Worm (Caenorhabditis elegans) whole organism, late embryonic: ENCODE measurements around the gene klp-4.
A peak's percentile ranks its signal among the peaks of the same experiment; 100 is the strongest.

Source experiments
- C08G9.2 ChIP-seq: sonication (generic microtip); optimal IDR thresholded peaks from 2 replicates; lab custom pipeline; 2016; ENCODE audit warnings: mild to moderate bottlenecking, missing genetic modification characterization, moderate library complexity, missing compliant biosample characterization
- C38D4.7 ChIP-seq: fragments of 200-800 bp; sonication (Bioruptor generic); optimal IDR thresholded peaks from 2 replicates; lab custom pipeline; 2018; ENCODE audit warnings: mild to moderate bottlenecking, missing genetic modification characterization, moderate library complexity, missing compliant biosample characterization
- K09A11.1 ChIP-seq: sonication (generic microtip); optimal IDR thresholded peaks from 2 replicates; lab custom pipeline; 2017; ENCODE audit warnings: antibody characterized with exemption, mild to moderate bottlenecking, missing genetic modification characterization, missing compliant biosample characterization; ENCODE audit not compliant: insufficient read depth
- T23F11.4 ChIP-seq: fragments of 200-800 bp; sonication (Bioruptor generic); optimal IDR thresholded peaks from 2 replicates; lab custom pipeline; 2018; ENCODE audit warnings: mild to moderate bottlenecking, missing genetic modification characterization, missing compliant biosample characterization
- ama-1 ChIP-seq: fragments of 150-350 bp; optimal IDR thresholded peaks from 2 replicates; lab custom pipeline; 2014
- ceh-18 ChIP-seq: sonication (generic microtip); optimal IDR thresholded peaks from 2 replicates; lab custom pipeline; 2016; ENCODE audit warnings: missing genetic modification characterization, missing compliant biosample characterization
- ceh-19 ChIP-seq: fragments of 200-800 bp; sonication (Bioruptor generic); optimal IDR thresholded peaks from 2 replicates; lab custom pipeline; 2018; ENCODE audit warnings: mild to moderate bottlenecking, missing genetic modification characterization, missing compliant biosample characterization
- ceh-24 ChIP-seq: sonication (generic microtip); optimal IDR thresholded peaks from 2 replicates; lab custom pipeline; 2016; ENCODE audit warnings: mild to moderate bottlenecking, missing genetic modification characterization, missing compliant biosample characterization
- ceh-30 ChIP-seq: fragments of 150-350 bp; optimal IDR thresholded peaks from 2 replicates; lab custom pipeline; 2014; ENCODE audit warnings: missing biosample characterization, missing genetic modification characterization
- ceh-31 ChIP-seq: sonication (generic microtip); optimal IDR thresholded peaks from 2 replicates; lab custom pipeline; 2016; ENCODE audit warnings: missing genetic modification characterization, missing compliant biosample characterization
- ceh-34 ChIP-seq: sonication (generic microtip); optimal IDR thresholded peaks from 2 replicates; lab custom pipeline; 2016; ENCODE audit warnings: mild to moderate bottlenecking, missing genetic modification characterization, missing compliant biosample characterization
- che-1 ChIP-seq: sonication (generic microtip); optimal IDR thresholded peaks from 2 replicates; lab custom pipeline; 2016; ENCODE audit warnings: mild to moderate bottlenecking, missing genetic modification characterization, missing compliant biosample characterization
- dmd-4 ChIP-seq: sonication (generic microtip); optimal IDR thresholded peaks from 2 replicates; lab custom pipeline; 2016; ENCODE audit warnings: borderline replicate concordance, missing genetic modification characterization, missing compliant biosample characterization
- elt-2 ChIP-seq: sonication (generic microtip); optimal IDR thresholded peaks from 2 replicates; lab custom pipeline; 2016; ENCODE audit warnings: missing genetic modification reagents, missing genetic modification characterization, missing compliant biosample characterization
- elt-4 ChIP-seq: sonication (generic microtip); optimal IDR thresholded peaks from 2 replicates; lab custom pipeline; 2016; ENCODE audit warnings: missing genetic modification characterization, missing compliant biosample characterization
- ets-4 ChIP-seq: sonication (generic microtip); optimal IDR thresholded peaks from 2 replicates; lab custom pipeline; 2016; ENCODE audit warnings: missing genetic modification characterization, missing compliant biosample characterization
- fax-1 ChIP-seq: sonication (generic microtip); optimal IDR thresholded peaks from 2 replicates; lab custom pipeline; 2016; ENCODE audit warnings: missing genotype, missing genetic modification characterization, missing compliant biosample characterization
- gmeb-2 ChIP-seq: sonication (generic microtip); optimal IDR thresholded peaks from 2 replicates; lab custom pipeline; 2016; ENCODE audit warnings: missing genetic modification characterization, inconsistent platforms, missing compliant biosample characterization
- hlh-13 ChIP-seq: fragments of 200-800 bp; sonication (Bioruptor generic); optimal IDR thresholded peaks from 2 replicates; lab custom pipeline; 2018; ENCODE audit warnings: mild to moderate bottlenecking, missing genetic modification characterization, missing compliant biosample characterization
- hlh-15 ChIP-seq: sonication (generic microtip); optimal IDR thresholded peaks from 2 replicates; lab custom pipeline; 2016; ENCODE audit warnings: missing genetic modification characterization, missing compliant biosample characterization
- hlh-6 ChIP-seq: sonication (generic microtip); optimal IDR thresholded peaks from 2 replicates; lab custom pipeline; 2016; ENCODE audit warnings: missing genotype, missing genetic modification characterization, missing compliant biosample characterization
- lin-11 ChIP-seq: fragments of 200-800 bp; sonication (Bioruptor generic); optimal IDR thresholded peaks from 2 replicates; lab custom pipeline; 2018; ENCODE audit warnings: mild to moderate bottlenecking, missing genetic modification characterization, missing compliant biosample characterization
- madf-2 ChIP-seq: sonication (generic microtip); optimal IDR thresholded peaks from 2 replicates; lab custom pipeline; 2017; ENCODE audit warnings: missing genetic modification characterization, missing compliant biosample characterization
- mec-3 ChIP-seq: sonication (generic microtip); optimal IDR thresholded peaks from 2 replicates; lab custom pipeline; 2016; ENCODE audit warnings: borderline replicate concordance, missing genetic modification characterization, missing compliant biosample characterization
- odd-2 ChIP-seq: sonication (generic microtip); optimal IDR thresholded peaks from 2 replicates; lab custom pipeline; 2017; ENCODE audit warnings: antibody characterized with exemption, mild to moderate bottlenecking, missing genetic modification characterization, missing compliant biosample characterization
- pag-3 ChIP-seq: sonication (generic microtip); optimal IDR thresholded peaks from 2 replicates; lab custom pipeline; 2016; ENCODE audit warnings: missing compliant biosample characterization, missing genetic modification characterization, borderline replicate concordance
- pax-1 ChIP-seq: fragments of 150-350 bp; optimal IDR thresholded peaks from 2 replicates; lab custom pipeline; 2014; ENCODE audit warnings: missing biosample characterization, missing genetic modification characterization
- pha-4 ChIP-seq: fragments of 150-350 bp; optimal IDR thresholded peaks from 2 replicates; lab custom pipeline; 2018; ENCODE audit warnings: missing biosample characterization, missing genetic modification reagents, missing genetic modification characterization
- rnt-1 ChIP-seq: sonication (generic microtip); optimal IDR thresholded peaks from 2 replicates; lab custom pipeline; 2016; ENCODE audit warnings: missing genetic modification characterization, missing compliant biosample characterization
- sdc-2 ChIP-seq: sonication (generic microtip); optimal IDR thresholded peaks from 2 replicates; lab custom pipeline; 2016; ENCODE audit warnings: missing genotype, missing genetic modification characterization, missing compliant biosample characterization
- sox-2 ChIP-seq: fragments of 200-800 bp; sonication (Bioruptor generic); IDR thresholded peaks from 2 replicates; pipeline ENCODE4 v1.3.6; 2022; ENCODE audit warnings: missing genetic modification reagents, missing genetic modification characterization, missing compliant biosample characterization
- syd-9 ChIP-seq: sonication (generic microtip); optimal IDR thresholded peaks from 2 replicates; lab custom pipeline; 2016; ENCODE audit warnings: mild to moderate bottlenecking, missing genetic modification characterization, moderate library complexity, missing compliant biosample characterization
- ttx-3 ChIP-seq: sonication (generic microtip); optimal IDR thresholded peaks from 2 replicates; lab custom pipeline; 2016; ENCODE audit warnings: missing genetic modification reagents, missing genetic modification characterization, missing compliant biosample characterization
- unc-3 ChIP-seq, 2 experiments: fragments of 200-800 bp in 1 of 2; sonication (Bioruptor generic) in 1 of 2; sonication (generic microtip) in 1 of 2; conservative IDR thresholded peaks in 1 of 2; optimal IDR thresholded peaks in 1 of 2; 2 replicates each; pipeline versions ENCODE4 v1.3.6 to Lab custom; 2016 to 2022; ENCODE audit warnings: missing compliant biosample characterization in 2 of 2, missing genetic modification characterization in 2 of 2, missing genetic modification reagents in 1 of 2
- unc-42 ChIP-seq: sonication (generic microtip); optimal IDR thresholded peaks from 2 replicates; lab custom pipeline; 2016; ENCODE audit warnings: missing genotype, missing genetic modification characterization, missing compliant biosample characterization
- unc-86 ChIP-seq: sonication (generic microtip); optimal IDR thresholded peaks from 2 replicates; lab custom pipeline; 2016; ENCODE audit warnings: missing genetic modification characterization, missing compliant biosample characterization
- ztf-16 ChIP-seq: sonication (generic microtip); optimal IDR thresholded peaks from 2 replicates; lab custom pipeline; 2017; ENCODE audit warnings: missing genetic modification characterization, missing compliant biosample characterization

klp-4 gene

DNA sequence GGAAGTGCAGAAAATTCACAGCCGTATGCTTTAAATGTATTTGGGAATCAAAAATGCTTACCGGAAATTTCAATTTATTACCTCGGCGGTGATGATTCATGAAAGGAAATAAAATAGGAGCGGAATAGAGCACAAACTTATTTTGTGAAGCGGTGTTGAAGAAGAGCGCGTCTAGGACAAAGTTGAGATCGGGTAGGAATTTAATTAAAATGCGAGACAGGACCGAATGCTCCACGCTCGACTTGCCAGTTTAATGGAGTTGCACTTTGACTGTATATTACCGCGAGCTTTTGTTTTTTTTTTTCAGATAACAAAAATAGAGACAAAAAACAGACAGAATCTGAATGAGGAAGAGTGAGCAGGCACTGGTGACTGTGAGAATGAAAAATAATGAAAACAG, 6.1 kb upstream of the klp-4 start:
- TF ChIP-seq unc-42, result peak; percentile 63
- no peak for TF ChIP-seq hlh-13 (GFP tag; lab: Kevin White, UChicago)

DNA sequence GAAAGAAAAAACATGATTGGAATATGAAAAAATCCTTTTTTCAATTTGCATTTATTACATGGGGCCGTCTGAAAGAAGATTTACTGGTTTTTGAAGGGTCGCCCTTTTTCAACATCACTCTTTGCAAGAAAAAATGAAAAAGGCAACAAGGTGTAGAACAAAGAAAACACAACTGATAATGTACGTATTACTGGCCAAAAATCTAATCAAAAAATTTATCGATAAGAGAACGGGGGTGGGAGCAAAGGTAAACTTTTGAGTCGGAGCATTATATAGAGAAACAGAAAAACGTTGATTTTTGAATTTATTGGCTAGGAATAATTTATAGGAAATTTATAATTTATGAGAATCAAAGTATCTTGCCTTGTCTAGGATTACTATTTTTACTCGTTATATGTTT, 3.4 kb upstream of the klp-4 start:
- peak; percentile 26 for TF ChIP-seq elt-2
- no peak for TF ChIP-seq ceh-30
- TF ChIP-seq hlh-15, result no peak
- no peak for TF ChIP-seq sox-2 (GFP tag; lab: Robert Waterston, UW)
- no peak for TF ChIP-seq K09A11.1 (tag; lab: Kevin White, UChicago)

DNA sequence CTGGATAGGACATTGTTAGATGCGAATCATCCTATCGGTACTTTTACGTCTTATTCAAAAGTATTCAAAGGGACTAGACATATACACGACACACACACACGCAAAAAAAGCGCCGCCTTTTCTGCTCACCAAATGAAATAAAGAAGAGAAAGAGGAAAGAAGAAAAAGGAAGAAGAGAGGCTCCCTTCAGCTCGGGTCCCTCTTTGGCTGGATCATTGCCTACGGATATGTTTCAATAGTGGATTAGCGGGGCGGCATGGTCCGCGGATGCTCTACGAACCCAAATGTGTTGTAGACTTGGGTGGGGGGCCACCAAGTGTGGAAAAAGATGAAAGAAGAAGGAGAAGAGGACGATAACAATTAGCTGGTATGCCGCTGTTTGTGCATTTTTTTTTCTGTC, 2.9 kb upstream of the klp-4 start:
- TF ChIP-seq unc-42 (peak; percentile 91), sox-2 (GFP tag; lab: Robert Waterston, UW) (no peak), odd-2 (tag; lab: Kevin White, UChicago) (no peak)

DNA sequence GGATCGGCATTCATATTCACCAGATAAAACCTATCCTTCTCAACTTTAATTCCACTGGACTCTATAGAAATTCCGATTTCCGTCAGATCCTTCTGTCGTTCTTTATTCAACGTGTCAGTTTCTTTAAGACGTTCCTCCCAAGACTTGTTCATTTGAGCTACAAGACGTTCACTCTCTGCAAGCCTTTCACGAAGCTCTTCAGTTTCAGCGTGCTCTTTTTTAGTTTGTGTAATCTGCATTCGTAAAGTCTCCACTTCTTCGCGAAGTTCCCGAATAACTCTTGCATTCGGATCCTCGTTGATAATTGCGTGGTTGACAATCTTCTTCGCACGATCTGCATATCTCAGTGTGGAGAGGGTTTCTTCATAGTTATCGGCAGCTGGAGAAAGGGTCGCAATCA, 1.8 kb downstream of the klp-4 start:
- TF ChIP-seq C38D4.7 (GFP tag; lab: Kevin White, UChicago), result no peak
- no peak for TF ChIP-seq T23F11.4
- no peak for TF ChIP-seq ets-4 (tag; lab: Kevin White, UChicago)
- TF ChIP-seq ceh-18 (tag; lab: Kevin White, UChicago), result no peak
- no peak for TF ChIP-seq mec-3
- no peak for TF ChIP-seq syd-9 (tag; lab: Kevin White, UChicago)
- no peak for TF ChIP-seq rnt-1 (tag; lab: Kevin White, UChicago)
- TF ChIP-seq hlh-6 (tag; lab: Kevin White, UChicago), result no peak
- TF ChIP-seq ceh-34, result no peak
- TF ChIP-seq dmd-4 (tag; lab: Kevin White, UChicago), result no peak

DNA sequence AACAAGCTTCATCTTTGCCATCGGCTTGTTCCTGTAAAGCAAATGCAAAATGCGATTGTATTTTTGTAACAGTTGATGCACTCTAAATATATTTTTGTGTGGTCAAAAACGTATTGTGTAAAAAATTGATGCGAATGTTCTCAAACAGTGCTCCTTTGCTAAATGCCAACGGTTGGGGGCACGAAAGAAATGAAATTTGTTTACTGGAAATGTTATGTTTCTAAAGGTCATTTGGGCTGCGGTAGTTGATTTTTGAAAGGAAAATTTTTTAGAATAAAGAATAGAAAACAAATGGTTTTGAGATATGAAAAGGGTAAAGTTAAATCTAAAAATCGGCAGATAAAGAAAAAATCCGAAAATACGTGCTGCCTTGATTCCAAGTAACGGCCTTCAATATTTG, 8.0 kb downstream of the klp-4 start, which contains the start of gene C15C7.6:
C15C7.6 (minus strand) TSS at position 101 of the 400 bp plus-strand sequence.
- TF ChIP-seq unc-86 (tag; lab: Kevin White, UChicago) (no peak), hlh-15 (no peak), C08G9.2 (tag; lab: Kevin White, UChicago) (no peak), ttx-3 (no peak), rnt-1 (tag; lab: Kevin White, UChicago) (no peak), fax-1 (tag; lab: Kevin White, UChicago) (no peak), T23F11.4 (no peak), che-1 (tag; lab: Kevin White, UChicago) (no peak), ama-1 (no peak), sdc-2 (tag; lab: Kevin White, UChicago) (no peak), pha-4 (tag; lab: Kevin White, UChicago) (no peak), ztf-16 (tag; lab: Kevin White, UChicago) (no peak), ceh-31 (tag; lab: Kevin White, UChicago) (no peak), ets-4 (tag; lab: Kevin White, UChicago) (no peak), hlh-13 (GFP tag; lab: Kevin White, UChicago) (no peak), syd-9 (tag; lab: Kevin White, UChicago) (no peak), pag-3 (tag; lab: Kevin White, UChicago) (no peak), gmeb-2 (no peak), ceh-24 (no peak)

DNA sequence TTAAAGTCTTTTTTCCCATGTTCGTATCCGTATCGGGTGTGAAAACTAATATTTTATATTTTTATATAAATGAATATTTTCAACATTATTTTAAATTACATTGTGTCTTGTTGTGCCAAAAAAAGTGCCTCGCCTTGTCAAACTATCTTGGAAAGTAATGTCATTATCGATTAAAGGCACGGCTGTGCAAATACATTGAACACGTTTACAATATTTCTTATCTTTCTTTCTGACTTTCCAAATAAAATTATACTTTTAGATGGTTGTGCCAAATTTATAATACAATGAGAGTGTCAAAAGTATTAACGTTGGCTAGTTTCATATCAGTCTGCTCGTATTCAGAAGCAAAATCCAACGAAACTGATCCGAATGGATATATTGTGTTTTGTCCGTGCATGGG, 12.9 kb downstream of the klp-4 start, which contains the start of gene pfut-1:
pfut-1 (plus strand) TSS at position 258 of the 400 bp plus-strand sequence.
- TF ChIP-seq pag-3 (tag; lab: Kevin White, UChicago) (no peak), elt-4 (tag; lab: Kevin White, UChicago) (no peak), unc-3 (GFP tag; conservative IDR thresholded peaks at IDR 0.05; lab: Robert Waterston, UW) (no peak), unc-3 (tag; optimal IDR thresholded peaks at IDR 0.05; lab: Kevin White, UChicago) (no peak), madf-2 (no peak), unc-86 (tag; lab: Kevin White, UChicago) (no peak), ceh-19 (GFP tag; lab: Kevin White, UChicago) (no peak), ets-4 (tag; lab: Kevin White, UChicago) (no peak), pax-1 (tag; lab: Kevin White, UChicago) (no peak), lin-11 (no peak), pha-4 (tag; lab: Kevin White, UChicago) (no peak)
- TF ChIP-seq, all 69 proteins: peak for 0
